Fruit fly (Drosophila melanogaster) whole organism, wandering third instar larva: ENCODE results near the gene CG33322.

Experiments used
- Abd-B ChIP-seq: fragments of >200 bp; optimal IDR thresholded peaks from 2 replicates; lab custom pipeline; 2017; ENCODE audit warnings: missing biosample characterization, missing genetic modification characterization
- CG9705 ChIP-seq: fragments of 200-800 bp; sonication (Bioruptor generic); optimal IDR thresholded peaks from 2 replicates; lab custom pipeline; 2018; ENCODE audit warnings: missing biosample characterization, mild to moderate bottlenecking, missing genetic modification characterization
- CrebA ChIP-seq: fragments of 200-800 bp; sonication (Bioruptor generic); optimal IDR thresholded peaks from 2 replicates; lab custom pipeline; 2016; ENCODE audit warnings: missing biosample characterization, mild to moderate bottlenecking, missing genetic modification characterization, borderline replicate concordance
- Dif ChIP-seq: fragments of 200-275, 200-300 bp; sonication (Bioruptor generic); optimal IDR thresholded peaks from 2 replicates; lab custom pipeline; 2018; ENCODE audit warnings: missing biosample characterization, missing genetic modification characterization; ENCODE audit not compliant: partially characterized antibody
- GATAd ChIP-seq: sonication (Bioruptor generic); optimal IDR thresholded peaks from 2 replicates; lab custom pipeline; 2016; ENCODE audit warnings: missing biosample characterization, missing genetic modification characterization
- HLH106 ChIP-seq: fragments of 200-800 bp; optimal IDR thresholded peaks from 3 replicates; lab custom pipeline; 2019; ENCODE audit warnings: missing biosample characterization, mild to moderate bottlenecking, missing genetic modification characterization, moderate library complexity
- Hnf4 ChIP-seq: fragments of 200-800 bp; sonication (Bioruptor generic); optimal IDR thresholded peaks from 2 replicates; lab custom pipeline; 2016; ENCODE audit warnings: missing biosample characterization, mild to moderate bottlenecking, missing genetic modification characterization
- Hr78 ChIP-seq: fragments of >200 bp; optimal IDR thresholded peaks from 2 replicates; lab custom pipeline; 2017; ENCODE audit warnings: missing biosample characterization, missing genetic modification characterization
- Hr83 ChIP-seq: fragments of 200-300 bp; sonication (Bioruptor generic); optimal IDR thresholded peaks from 2 replicates; lab custom pipeline; 2016; ENCODE audit warnings: missing biosample characterization, mild to moderate bottlenecking, missing genetic modification characterization, moderate library complexity; ENCODE audit not compliant: poor library complexity, severe bottlenecking
- Jra ChIP-seq: sonication (Bioruptor generic); optimal IDR thresholded peaks from 2 replicates; lab custom pipeline; 2016; ENCODE audit warnings: missing biosample characterization, missing genetic modification characterization
- Mio ChIP-seq: sonication (Bioruptor generic); optimal IDR thresholded peaks from 2 replicates; lab custom pipeline; 2016; ENCODE audit warnings: missing biosample characterization, missing genetic modification characterization
- N ChIP-seq: fragments of >200 bp; optimal IDR thresholded peaks from 2 replicates; lab custom pipeline; 2018; ENCODE audit warnings: missing biosample characterization, missing external identifiers, missing genetic modification characterization
- OdsH ChIP-seq: fragments of 200-800 bp; sonication (Bioruptor generic); optimal IDR thresholded peaks from 2 replicates; lab custom pipeline; 2016; ENCODE audit warnings: missing biosample characterization, mild to moderate bottlenecking, missing genetic modification characterization
- Rel ChIP-seq, 2 experiments: fragments of 200-800 bp; sonication (Bioruptor generic) in 1 of 2; optimal IDR thresholded peaks; 2 replicates in 1 of 2; 3 replicates in 1 of 2; lab custom pipeline; 2016 to 2019; ENCODE audit warnings: mild to moderate bottlenecking in 2 of 2, missing biosample characterization in 2 of 2, missing genetic modification characterization in 2 of 2, moderate library complexity in 1 of 2
- Sp1 ChIP-seq: fragments of 200-800 bp; sonication (Bioruptor generic); optimal IDR thresholded peaks from 3 replicates; lab custom pipeline; 2019; ENCODE audit warnings: missing biosample characterization, mild to moderate bottlenecking, missing genetic modification characterization, moderate library complexity
- Vsx2 ChIP-seq: fragments of 200-300, 225-300 bp; sonication (Bioruptor generic); optimal IDR thresholded peaks from 2 replicates; lab custom pipeline; 2018; ENCODE audit warnings: missing biosample characterization, missing genetic modification characterization; ENCODE audit not compliant: partially characterized antibody
- br ChIP-seq: fragments of 200-800 bp; sonication (Bioruptor generic); optimal IDR thresholded peaks from 2 replicates; lab custom pipeline; 2016; ENCODE audit warnings: missing biosample characterization, missing genetic modification characterization
- brk ChIP-seq: fragments of 200-800 bp; sonication (Bioruptor generic); optimal IDR thresholded peaks from 2 replicates; lab custom pipeline; 2016; ENCODE audit warnings: missing biosample characterization, mild to moderate bottlenecking, missing genetic modification characterization
- dl ChIP-seq, 2 experiments: fragments of 175-275, 200-275 bp in 1 of 2; fragments of 200-275 bp in 1 of 2; sonication (Bioruptor generic); optimal IDR thresholded peaks; lab custom pipeline; 2018; ENCODE audit warnings: mild to moderate bottlenecking in 2 of 2, missing biosample characterization in 2 of 2, missing genetic modification characterization in 2 of 2, moderate library complexity in 2 of 2; ENCODE audit not compliant: partially characterized antibody in 2 of 2, insufficient read depth in 1 of 2
- dmrt93B ChIP-seq: fragments of 200-800 bp; sonication (Bioruptor generic); optimal IDR thresholded peaks from 2 replicates; lab custom pipeline; 2018; ENCODE audit warnings: missing biosample characterization, mild to moderate bottlenecking, missing genetic modification characterization
- ey ChIP-seq: fragments of 200-800 bp; sonication (Bioruptor generic); optimal IDR thresholded peaks from 2 replicates; lab custom pipeline; 2016; ENCODE audit warnings: missing biosample characterization, missing genetic modification characterization
- foxo ChIP-seq, 2 experiments: fragments of 200-800 bp; sonication (Bioruptor generic); optimal IDR thresholded peaks; 2 replicates in 1 of 2; 3 replicates in 1 of 2; lab custom pipeline; 2016 to 2017; ENCODE audit warnings: missing biosample characterization in 2 of 2, missing genetic modification characterization in 2 of 2
- h ChIP-seq: fragments of 200-800 bp; sonication (Bioruptor generic); optimal IDR thresholded peaks from 3 replicates; lab custom pipeline; 2016; ENCODE audit warnings: missing biosample characterization, mild to moderate bottlenecking, missing genetic modification characterization
- jim ChIP-seq: fragments of 175-275, 200-325 bp; sonication (Bioruptor generic); optimal IDR thresholded peaks from 2 replicates; lab custom pipeline; 2016; ENCODE audit warnings: missing biosample characterization, mild to moderate bottlenecking, missing genetic modification characterization
- lola ChIP-seq: fragments of >200 bp; optimal IDR thresholded peaks from 2 replicates; lab custom pipeline; 2017; ENCODE audit warnings: missing biosample characterization, missing genetic modification characterization
- pan ChIP-seq: fragments of >200 bp; optimal IDR thresholded peaks from 2 replicates; lab custom pipeline; 2017
- psq ChIP-seq: fragments of 200-800 bp; sonication (Bioruptor generic); optimal IDR thresholded peaks from 3 replicates; lab custom pipeline; 2017; ENCODE audit warnings: missing biosample characterization, mild to moderate bottlenecking, missing genetic modification characterization, moderate library complexity
- rgr ChIP-seq: fragments of 200-800 bp; sonication (Bioruptor generic); optimal IDR thresholded peaks from 3 replicates; lab custom pipeline; 2016; ENCODE audit warnings: missing biosample characterization, mild to moderate bottlenecking, missing genetic modification characterization
- tai ChIP-seq: sonication (Bioruptor generic); optimal IDR thresholded peaks from 2 replicates; lab custom pipeline; 2016; ENCODE audit warnings: missing biosample characterization, missing genetic modification characterization
- usp ChIP-seq: fragments of >200 bp; optimal IDR thresholded peaks from 2 replicates; lab custom pipeline; 2017; ENCODE audit warnings: missing biosample characterization, missing genetic modification characterization
- woc ChIP-seq: sonication (Bioruptor generic); optimal IDR thresholded peaks from 2 replicates; lab custom pipeline; 2016; ENCODE audit warnings: missing biosample characterization, mild to moderate bottlenecking, missing genetic modification characterization

Gene CG33322

dm6 chr2L:20822489-20823195 is 6.6 kb upstream of the CG33322 start, which contains the start of gene CG9331:
TSS of gene CG9331 (plus strand) at chr2L:20822828.
- TF ChIP-seq foxo (GFP tag; optimal IDR thresholded peaks at IDR 0.05; lab: Kevin White, UChicago) (no peak), h (GFP tag; lab: Kevin White, UChicago) (no peak), Rel (GFP tag; optimal IDR thresholded peaks at IDR 0.05; lab: Kevin White, UChicago) (no peak), Rel (tag; optimal IDR thresholded peaks at IDR 0.05; lab: Kevin White, UChicago) (peak; percentile 56), brk (no peak), GATAd (no peak), jim (GFP tag; lab: Kevin White, UChicago) (no peak), woc (GFP tag; lab: Kevin White, UChicago) (peak; percentile 5), br (GFP tag; lab: Kevin White, UChicago) (no peak), lola (GFP tag; lab: Kevin White, UChicago) (no peak), ey (GFP tag; lab: Kevin White, UChicago) (no peak), Hnf4 (GFP tag; lab: Kevin White, UChicago) (no peak), pan (no peak), psq (GFP tag; lab: Kevin White, UChicago) (peak; percentile 14), Sp1 (GFP tag; lab: Kevin White, UChicago) (no peak), usp (GFP tag; lab: Kevin White, UChicago) (no peak), dmrt93B (GFP tag; lab: Kevin White, UChicago) (no peak), rgr (GFP tag; lab: Kevin White, UChicago) (no peak), dl (GFP tag; optimal IDR thresholded peaks at IDR 0.05; lab: Kevin White, UChicago; ENCODE audit: insufficient read depth in 1 of 2, partially characterized antibody in 2 of 2) (peak in 1 of 2 experiments; percentile 59), N (GFP tag; lab: Kevin White, UChicago) (no peak), Vsx2 (GFP tag; lab: Kevin White, UChicago) (peak; percentile 53), CG9705 (no peak), tai (GFP tag; lab: Kevin White, UChicago) (no peak), Jra (GFP tag; lab: Kevin White, UChicago) (no peak), Dif (GFP tag; lab: Kevin White, UChicago) (peak; percentile 38), OdsH (GFP tag; lab: Kevin White, UChicago) (no peak), Hr83 (GFP tag; lab: Kevin White, UChicago) (no peak), HLH106 (tag; lab: Kevin White, UChicago) (no peak), Mio (GFP tag; lab: Kevin White, UChicago) (no peak), Abd-B (GFP tag; lab: Kevin White, UChicago) (no peak)

- TF ChIP-seq Hr78 (GFP tag; lab: Kevin White, UChicago), result no peak
- no peak for TF ChIP-seq CrebA (GFP tag; lab: Kevin White, UChicago)
- TF ChIP-seq psq (GFP tag; lab: Kevin White, UChicago), result no peak
- peak; percentile 10 for TF ChIP-seq N (GFP tag; lab: Kevin White, UChicago)
- TF ChIP-seq HLH106 (tag; lab: Kevin White, UChicago), result no peak
Measured at dm6 chr2L:20822025-20822371, 6.0 kb upstream of the CG33322 start.

dm6 chr2L:20821249-20822024 is 5.4 kb upstream of the CG33322 start:
- TF ChIP-seq dl (GFP tag; optimal IDR thresholded peaks at IDR 0.05; lab: Kevin White, UChicago; ENCODE audit: insufficient read depth in 1 of 2, partially characterized antibody in 2 of 2) (peak; percentile 69 to 87), CrebA (GFP tag; lab: Kevin White, UChicago) (no peak), GATAd (no peak), Dif (GFP tag; lab: Kevin White, UChicago) (peak; percentile 80), h (GFP tag; lab: Kevin White, UChicago) (peak; percentile 8), Rel (GFP tag; optimal IDR thresholded peaks at IDR 0.05; lab: Kevin White, UChicago) (no peak), Rel (tag; optimal IDR thresholded peaks at IDR 0.05; lab: Kevin White, UChicago) (peak; percentile 26), psq (GFP tag; lab: Kevin White, UChicago) (peak; percentile 3), Vsx2 (GFP tag; lab: Kevin White, UChicago) (peak; percentile 71), ey (GFP tag; lab: Kevin White, UChicago) (no peak)
